Worm (Caenorhabditis elegans) whole organism, L2 larva: ENCODE results near the gene C31H2.4.

Experiments used
- F13H6.1 ChIP-seq: sonication (generic microtip); optimal IDR thresholded peaks from 2 replicates; lab custom pipeline; 2016; ENCODE audit warnings: missing genetic modification characterization, missing compliant biosample characterization
- R02D3.7 ChIP-seq: fragments of 150-350 bp; optimal IDR thresholded peaks from 2 replicates; lab custom pipeline; 2014; ENCODE audit warnings: missing biosample characterization, missing genetic modification characterization
- ceh-16 ChIP-seq: fragments of 150-350 bp; optimal IDR thresholded peaks from 2 replicates; lab custom pipeline; 2014; ENCODE audit warnings: missing biosample characterization, missing genetic modification characterization
- ceh-82 ChIP-seq: fragments of 150-350 bp; optimal IDR thresholded peaks from 2 replicates; lab custom pipeline; 2014; ENCODE audit warnings: missing biosample characterization, missing genetic modification characterization
- mbf-1 ChIP-seq: sonication (generic microtip); optimal IDR thresholded peaks from 2 replicates; lab custom pipeline; 2017; ENCODE audit warnings: missing biosample characterization, missing genetic modification characterization
- mdl-1 ChIP-seq, 2 experiments: fragments of 150-350 bp in 1 of 2; sonication (generic microtip) in 1 of 2; optimal IDR thresholded peaks; 2 replicates each; lab custom pipeline; 2017; ENCODE audit warnings: missing biosample characterization in 2 of 2, missing genetic modification characterization in 2 of 2
- nhr-237 ChIP-seq: fragments of 150-350 bp; optimal IDR thresholded peaks from 2 replicates; lab custom pipeline; 2014; ENCODE audit warnings: missing biosample characterization, missing genetic modification characterization
- skn-1 ChIP-seq: sonication (generic microtip); optimal IDR thresholded peaks from 2 replicates; lab custom pipeline; 2017; ENCODE audit warnings: missing biosample characterization, missing genetic modification characterization
- unc-39 ChIP-seq: fragments of 150-350 bp; optimal IDR thresholded peaks from 2 replicates; lab custom pipeline; 2014; ENCODE audit warnings: missing biosample characterization, missing genetic modification characterization
- unc-62 ChIP-seq: fragments of 150-350 bp; optimal IDR thresholded peaks from 2 replicates; lab custom pipeline; 2014; ENCODE audit warnings: missing biosample characterization, missing genetic modification reagents, missing genetic modification characterization
- ztf-4 ChIP-seq: fragments of 150-350 bp; optimal IDR thresholded peaks from 2 replicates; lab custom pipeline; 2014; ENCODE audit warnings: missing biosample characterization, missing genetic modification characterization

DNA sequence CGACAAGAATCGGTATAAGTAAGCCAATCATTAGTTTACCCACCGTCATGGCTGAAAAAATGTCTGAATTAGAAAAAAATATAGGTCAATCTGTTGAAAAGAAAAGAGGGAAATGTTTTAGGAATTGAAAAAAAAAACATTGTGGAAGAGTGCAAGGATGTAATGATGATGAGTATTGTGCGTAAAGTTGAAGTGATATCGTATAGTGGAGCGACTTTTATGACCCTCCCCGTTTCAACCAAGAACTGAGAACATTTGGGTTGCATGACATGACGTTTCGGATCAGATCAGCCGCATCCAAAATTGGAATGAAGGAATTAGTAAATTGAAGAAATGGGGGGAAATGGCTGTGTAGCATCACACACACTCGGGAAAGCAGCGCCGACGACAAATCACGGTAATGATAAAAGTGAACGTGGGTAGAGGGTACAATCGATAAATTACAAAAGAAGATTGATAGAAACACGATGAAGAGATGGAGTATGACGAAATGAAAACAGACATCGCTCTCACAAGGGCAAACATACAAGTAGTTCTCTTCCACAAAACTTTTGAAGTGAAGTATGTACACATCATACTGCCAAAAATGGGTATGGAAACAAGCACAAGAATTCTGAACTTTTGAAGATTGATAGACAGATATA is 42.5 kb downstream of the C31H2.4 start, which contains the start of gene apl-1:
- TF ChIP-seq F13H6.1 (tag; lab: Kevin White, UChicago) (no peak), mbf-1 (tag; lab: Kevin White, UChicago) (no peak), unc-39 (no peak), ztf-4 (tag; lab: Kevin White, UChicago) (no peak), R02D3.7 (tag; lab: Kevin White, UChicago) (no peak), nhr-237 (tag; lab: Kevin White, UChicago) (no peak), ceh-82 (tag; lab: Kevin White, UChicago) (no peak), ceh-16 (tag; lab: Kevin White, UChicago) (no peak), unc-62 (GFP tag; lab: Kevin White, UChicago) (no peak), skn-1 (tag; lab: Kevin White, UChicago) (no peak), mdl-1 (tag; optimal IDR thresholded peaks at IDR 0.05; lab: Kevin White, UChicago) (no peak)
